Worm (Caenorhabditis elegans) whole organism, midembryonic: Measurements from ENCODE around the gene F20C5.6.

Experiments used
- cog-1 ChIP-seq: sonication (generic microtip); optimal IDR thresholded peaks from 2 replicates; lab custom pipeline; 2016; ENCODE audit warnings: missing genetic modification characterization, missing compliant biosample characterization
- flt-1 ChIP-seq: fragments of 200-800 bp; sonication (Bioruptor generic); IDR thresholded peaks from 2 replicates; pipeline ENCODE4 v1.3.6; 2022; ENCODE audit warnings: missing genetic modification characterization, missing compliant biosample characterization
- ztf-23 ChIP-seq: fragments of 200-800 bp; sonication (Bioruptor generic); IDR thresholded peaks from 2 replicates; pipeline ENCODE4 v1.3.6; 2022; ENCODE audit warnings: missing genetic modification reagents, missing genetic modification characterization, missing compliant biosample characterization
- ztf-29 ChIP-seq: fragments of 200-800 bp; sonication (Bioruptor generic); IDR thresholded peaks from 2 replicates; pipeline ENCODE4 v1.3.6; 2022; ENCODE audit warnings: missing genetic modification reagents, missing genetic modification characterization, missing compliant biosample characterization

DNA sequence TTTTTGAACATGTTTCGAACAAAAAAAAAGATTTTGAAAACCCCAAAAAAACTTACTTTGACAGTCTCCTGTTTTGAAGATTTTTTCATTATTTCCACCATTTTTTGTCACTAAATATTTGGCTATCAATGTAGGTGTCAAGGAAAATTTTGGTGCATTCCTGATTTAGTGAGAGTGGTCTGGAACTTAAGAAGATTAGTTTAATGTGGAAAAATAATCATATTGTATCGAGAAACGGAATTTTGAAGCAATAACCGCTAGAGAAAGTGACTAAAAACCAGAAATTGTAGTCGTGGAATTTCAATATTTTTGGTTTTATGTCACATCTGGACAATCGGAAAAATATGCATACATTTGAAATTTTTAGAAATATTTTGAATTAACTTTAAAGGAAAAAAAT is 11.1 kb downstream of the F20C5.6 start, which contains the start of the genes F20C5.11 and klp-11:
- TF ChIP-seq ztf-29 (GFP tag; lab: Robert Waterston, UW) (no peak), cog-1 (tag; lab: Kevin White, UChicago) (no peak), flt-1 (no peak), ztf-23 (GFP tag; lab: Robert Waterston, UW) (no peak)
